Fruit fly (Drosophila melanogaster) whole organism, prepupa: ENCODE measurements around the gene CG7115.

Experiments
- Blimp-1 ChIP-seq: fragments of 200-800 bp; sonication (Bioruptor generic); optimal IDR thresholded peaks from 3 replicates; lab custom pipeline; 2017; ENCODE audit warnings: missing biosample characterization, missing genetic modification characterization, mild to moderate bottlenecking, moderate library complexity, missing genetic modification reagents
- CG10631 ChIP-seq: fragments of 200-800 bp; sonication (Bioruptor generic); optimal IDR thresholded peaks from 2 replicates; lab custom pipeline; 2016; ENCODE audit warnings: missing biosample characterization, missing genetic modification characterization
- CG10669 ChIP-seq: fragments of 200-800 bp; sonication (Bioruptor generic); optimal IDR thresholded peaks from 3 replicates; lab custom pipeline; 2018; ENCODE audit warnings: missing biosample characterization, mild to moderate bottlenecking, missing genetic modification characterization, moderate library complexity
- CG11294 ChIP-seq: fragments of 200-800 bp; sonication (Bioruptor generic); IDR thresholded peaks from 2 replicates; pipeline ENCODE4 v1.3.6; 2022; ENCODE audit warnings: missing biosample characterization, missing genetic modification characterization
- CG11762 ChIP-seq: fragments of 200-800 bp; sonication (Bioruptor generic); optimal IDR thresholded peaks from 3 replicates; lab custom pipeline; 2016; ENCODE audit warnings: missing biosample characterization, missing genetic modification characterization; ENCODE audit not compliant: insufficient read depth
- CG11902 ChIP-seq: fragments of 200-800 bp; sonication (Bioruptor generic); optimal IDR thresholded peaks from 3 replicates; lab custom pipeline; 2016; ENCODE audit warnings: missing biosample characterization, missing genetic modification characterization
- CG15336 ChIP-seq: fragments of 200-800 bp; sonication (Bioruptor generic); IDR thresholded peaks from 2 replicates; pipeline ENCODE4 v1.3.6; 2022; ENCODE audit warnings: missing biosample characterization, missing genetic modification characterization
- CG1621 ChIP-seq: fragments of 200-800 bp; sonication (Bioruptor generic); optimal IDR thresholded peaks from 3 replicates; lab custom pipeline; 2018; ENCODE audit warnings: missing biosample characterization, mild to moderate bottlenecking, missing genetic modification characterization
- CG16779 ChIP-seq: fragments of 200-800 bp; sonication (Bioruptor generic); optimal IDR thresholded peaks from 3 replicates; lab custom pipeline; 2017; ENCODE audit warnings: missing biosample characterization, mild to moderate bottlenecking, missing genetic modification characterization
- CG31627 ChIP-seq: fragments of 200-800 bp; sonication (Bioruptor generic); optimal IDR thresholded peaks from 3 replicates; lab custom pipeline; 2016; ENCODE audit warnings: missing biosample characterization, missing genetic modification characterization
- CG32006 ChIP-seq: fragments of 200-800 bp; sonication (Bioruptor generic); optimal IDR thresholded peaks from 3 replicates; lab custom pipeline; 2017; ENCODE audit warnings: missing biosample characterization, mild to moderate bottlenecking, missing genetic modification characterization
- CG34406 ChIP-seq: fragments of 200-800 bp; sonication (Bioruptor generic); optimal IDR thresholded peaks from 3 replicates; lab custom pipeline; 2016; ENCODE audit warnings: missing biosample characterization, missing genetic modification characterization
- CG3919 ChIP-seq: fragments of 200-800 bp; sonication (Bioruptor generic); optimal IDR thresholded peaks from 3 replicates; lab custom pipeline; 2016; ENCODE audit warnings: missing biosample characterization, missing genetic modification characterization
- CG4318 ChIP-seq: fragments of 200-800 bp; sonication (Bioruptor generic); optimal IDR thresholded peaks from 3 replicates; lab custom pipeline; 2017; ENCODE audit warnings: missing biosample characterization, mild to moderate bottlenecking, missing genetic modification characterization
- CG6163 ChIP-seq: fragments of 200-800 bp; sonication (Bioruptor generic); IDR thresholded peaks from 3 replicates; pipeline ENCODE4 v1.3.6; 2022; ENCODE audit warnings: missing biosample characterization, missing genetic modification characterization
- CG6276 ChIP-seq: fragments of 200-800 bp; sonication (Bioruptor generic); optimal IDR thresholded peaks from 2 replicates; lab custom pipeline; 2017; ENCODE audit warnings: missing biosample characterization, mild to moderate bottlenecking, missing genetic modification characterization
- CG6792 ChIP-seq: fragments of 200-800 bp; sonication (Bioruptor generic); optimal IDR thresholded peaks from 3 replicates; lab custom pipeline; 2016; ENCODE audit warnings: missing biosample characterization, missing genetic modification characterization
- CG6854 ChIP-seq: fragments of 200-800 bp; sonication (Bioruptor generic); optimal IDR thresholded peaks from 2 replicates; lab custom pipeline; 2017; ENCODE audit warnings: missing biosample characterization, mild to moderate bottlenecking, missing genetic modification characterization
- CG7368 ChIP-seq: fragments of 200-800 bp; sonication (Bioruptor generic); optimal IDR thresholded peaks from 3 replicates; lab custom pipeline; 2016; ENCODE audit warnings: missing biosample characterization, missing genetic modification characterization
- CG8119 ChIP-seq: fragments of 200-800 bp; sonication (Bioruptor generic); IDR thresholded peaks from 3 replicates; pipeline ENCODE4 v1.3.6; 2022; ENCODE audit warnings: missing biosample characterization, missing genetic modification characterization
- CG8319 ChIP-seq: fragments of 200-800 bp; sonication (Bioruptor generic); optimal IDR thresholded peaks from 3 replicates; lab custom pipeline; 2016; ENCODE audit warnings: missing biosample characterization, missing genetic modification characterization
- CG8632 ChIP-seq: fragments of 200-800 bp; sonication (Bioruptor generic); optimal IDR thresholded peaks from 3 replicates; lab custom pipeline; 2016; ENCODE audit warnings: missing biosample characterization, missing genetic modification characterization
- CG9139 ChIP-seq: fragments of 200-800 bp; sonication (Bioruptor generic); optimal IDR thresholded peaks from 3 replicates; lab custom pipeline; 2017; ENCODE audit warnings: missing biosample characterization, mild to moderate bottlenecking, missing genetic modification characterization
- Eip75B ChIP-seq: fragments of 200-800 bp; sonication (Bioruptor generic); optimal IDR thresholded peaks from 3 replicates; lab custom pipeline; 2016; ENCODE audit warnings: missing biosample characterization, missing genetic modification characterization
- Ets21C ChIP-seq: fragments of 200-800 bp; sonication (Bioruptor generic); optimal IDR thresholded peaks from 3 replicates; lab custom pipeline; 2016; ENCODE audit warnings: missing biosample characterization, missing genetic modification characterization
- Ets96B ChIP-seq: fragments of 200-800 bp; optimal IDR thresholded peaks from 2 replicates; lab custom pipeline; 2019; ENCODE audit warnings: missing biosample characterization, mild to moderate bottlenecking, missing genetic modification characterization, moderate library complexity
- Gug ChIP-seq: fragments of 200-800 bp; sonication (Bioruptor generic); IDR thresholded peaks from 2 replicates; pipeline ENCODE4 v1.3.6; 2022; ENCODE audit warnings: missing biosample characterization, missing genetic modification characterization
- Hr4 ChIP-seq: fragments of 200-800 bp; sonication (Bioruptor generic); optimal IDR thresholded peaks from 3 replicates; lab custom pipeline; 2016; ENCODE audit warnings: missing biosample characterization, missing genetic modification characterization
- Met ChIP-seq: fragments of 200-800 bp; sonication (Bioruptor generic); optimal IDR thresholded peaks from 3 replicates; lab custom pipeline; 2016; ENCODE audit warnings: missing biosample characterization, missing genetic modification characterization
- OdsH ChIP-seq: fragments of 200-800 bp; sonication (Bioruptor generic); optimal IDR thresholded peaks from 3 replicates; lab custom pipeline; 2016; ENCODE audit warnings: missing biosample characterization, missing genetic modification characterization
- Smox ChIP-seq: fragments of 200-800 bp; sonication (Bioruptor generic); optimal IDR thresholded peaks from 3 replicates; lab custom pipeline; 2016; ENCODE audit warnings: missing biosample characterization, missing genetic modification characterization
- Sox14 ChIP-seq: fragments of 200-800 bp; sonication (Bioruptor generic); optimal IDR thresholded peaks from 3 replicates; lab custom pipeline; 2016; ENCODE audit warnings: missing biosample characterization, missing genetic modification characterization
- acj6 ChIP-seq: fragments of 200-800 bp; sonication (Bioruptor generic); optimal IDR thresholded peaks from 3 replicates; lab custom pipeline; 2016; ENCODE audit warnings: missing biosample characterization, missing genetic modification characterization
- dac ChIP-seq: fragments of 200-800 bp; sonication (Bioruptor generic); optimal IDR thresholded peaks from 2 replicates; lab custom pipeline; 2017; ENCODE audit warnings: missing biosample characterization, mild to moderate bottlenecking, missing genetic modification characterization
- dsx ChIP-seq: fragments of 200-800 bp; optimal IDR thresholded peaks from 3 replicates; lab custom pipeline; 2019; ENCODE audit warnings: missing biosample characterization, mild to moderate bottlenecking, missing genetic modification characterization, moderate library complexity; ENCODE audit not compliant: poor library complexity, severe bottlenecking
- eg ChIP-seq: fragments of 200-800 bp; sonication (Bioruptor generic); IDR thresholded peaks from 3 replicates; pipeline ENCODE4 v1.3.6; 2022; ENCODE audit warnings: missing biosample characterization, missing genetic modification characterization
- esn ChIP-seq: fragments of 200-800 bp; sonication (Bioruptor generic); optimal IDR thresholded peaks from 2 replicates; lab custom pipeline; 2016; ENCODE audit warnings: missing biosample characterization, mild to moderate bottlenecking, missing genetic modification characterization, moderate library complexity
- fd59A ChIP-seq: fragments of 200-800 bp; sonication (Bioruptor generic); optimal IDR thresholded peaks from 2 replicates; lab custom pipeline; 2017; ENCODE audit warnings: missing biosample characterization, mild to moderate bottlenecking, missing genetic modification characterization, missing genetic modification reagents
- fd85E ChIP-seq: fragments of 200-800 bp; sonication (Bioruptor generic); optimal IDR thresholded peaks from 3 replicates; lab custom pipeline; 2016; ENCODE audit warnings: missing biosample characterization, missing genetic modification characterization
- lz ChIP-seq: fragments of 200-800 bp; sonication (Bioruptor generic); optimal IDR thresholded peaks from 3 replicates; lab custom pipeline; 2016; ENCODE audit warnings: missing biosample characterization, missing genetic modification characterization
- net ChIP-seq: fragments of 200-800 bp; sonication (Bioruptor generic); optimal IDR thresholded peaks from 3 replicates; lab custom pipeline; 2016; ENCODE audit warnings: missing biosample characterization, missing genetic modification characterization
- pdm3 ChIP-seq: fragments of 200-800 bp; sonication (Bioruptor generic); optimal IDR thresholded peaks from 3 replicates; lab custom pipeline; 2016; ENCODE audit warnings: missing biosample characterization, missing genetic modification characterization
- salr ChIP-seq, 2 experiments: fragments of 200-800 bp; sonication (Bioruptor generic); optimal IDR thresholded peaks; 3 replicates each; lab custom pipeline; 2016 to 2018; ENCODE audit warnings: missing biosample characterization in 2 of 2, missing genetic modification characterization in 2 of 2, mild to moderate bottlenecking in 1 of 2
- spab ChIP-seq: fragments of 200-800 bp; sonication (Bioruptor generic); optimal IDR thresholded peaks from 2 replicates; lab custom pipeline; 2017; ENCODE audit warnings: missing biosample characterization, mild to moderate bottlenecking, missing genetic modification characterization, missing genetic modification reagents
- ss ChIP-seq, 2 experiments: fragments of 200-800 bp; sonication (Bioruptor generic); optimal IDR thresholded peaks; 2 replicates in 1 of 2; 3 replicates in 1 of 2; lab custom pipeline; 2017 to 2018; ENCODE audit warnings: mild to moderate bottlenecking in 2 of 2, missing biosample characterization in 2 of 2, missing genetic modification characterization in 2 of 2, moderate library complexity in 1 of 2
- svp ChIP-seq: fragments of 200-800 bp; sonication (Bioruptor generic); peaks from one replicate; lab custom pipeline; 2016; ENCODE audit warnings: missing biosample characterization, missing genetic modification characterization
- topi ChIP-seq: fragments of 200-800 bp; sonication (Bioruptor generic); optimal IDR thresholded peaks from 3 replicates; lab custom pipeline; 2016; ENCODE audit warnings: missing biosample characterization, missing genetic modification characterization

The CG7115 gene

dm6 chr2L:7781165-7781564, 39.8 kb upstream of the CG7115 start, which contains the start of gene CG7164:
CG7164 (plus strand) TSS chr2L:7781465.
- TF ChIP-seq CG8119 (no peak), Eip75B (no peak), CG34406 (GFP tag; lab: Kevin White, UChicago) (no peak), svp (GFP tag; lab: Kevin White, UChicago) (no peak), Ets21C (GFP tag; lab: Kevin White, UChicago) (no peak), CG6854 (GFP tag; lab: Kevin White, UChicago) (no peak), CG8632 (GFP tag; lab: Kevin White, UChicago) (no peak), CG6163 (GFP tag; lab: Robert Waterston, UW) (no peak), CG32006 (GFP tag; lab: Kevin White, UChicago) (no peak), CG31627 (GFP tag; lab: Kevin White, UChicago) (no peak), Hr4 (GFP tag; lab: Kevin White, UChicago) (no peak), CG6792 (GFP tag; lab: Kevin White, UChicago) (no peak), topi (no peak), CG11294 (no peak), lz (GFP tag; lab: Kevin White, UChicago) (no peak)

DNA sequence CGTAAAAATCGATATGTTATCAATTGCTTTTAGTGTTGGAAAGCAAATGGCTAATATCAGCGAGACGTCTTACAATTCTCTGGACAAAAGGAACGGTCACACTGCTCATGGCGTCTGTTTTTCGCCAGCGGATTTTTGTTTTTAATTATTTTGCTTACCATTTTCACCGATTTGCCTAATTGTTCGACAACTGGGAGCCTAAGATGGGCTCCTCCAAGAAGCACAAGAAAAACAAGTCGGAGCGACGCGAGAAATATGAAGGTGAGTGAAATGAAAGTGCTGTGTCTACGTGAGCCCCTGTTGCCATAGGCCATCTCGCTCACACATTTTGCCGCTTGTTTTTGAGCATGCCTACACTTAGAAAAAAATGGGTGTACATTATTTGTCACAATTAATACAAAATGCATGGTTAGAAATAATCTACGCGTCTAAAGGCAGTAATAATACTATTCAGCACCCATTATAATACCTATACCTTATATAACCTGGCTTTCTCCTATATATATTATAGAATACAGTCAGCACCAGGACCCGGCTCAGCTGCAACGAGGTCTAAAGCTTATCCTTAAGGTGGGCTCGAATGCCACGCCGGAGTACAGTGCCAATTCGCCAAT, 38.1 kb upstream of the CG7115 start, which contains the start of gene Brd7-9:
Gene Brd7-9 (plus strand): TSS at position 78 of the 614 bp plus-strand sequence.
- TF ChIP-seq CG3919 (peak; percentile 85), CG16779 (peak; percentile 50), topi (peak; percentile 77), CG11902 (GFP tag; lab: Kevin White, UChicago) (peak; percentile 40), CG10669 (GFP tag; lab: Kevin White, UChicago) (peak; percentile 75), OdsH (GFP tag; lab: Kevin White, UChicago) (peak; percentile 67), Hr4 (GFP tag; lab: Kevin White, UChicago) (peak; percentile 75), CG9139 (GFP tag; lab: Kevin White, UChicago) (no peak), lz (GFP tag; lab: Kevin White, UChicago) (peak; percentile 71), Ets96B (tag; lab: Kevin White, UChicago) (peak; percentile 72), pdm3 (GFP tag; lab: Kevin White, UChicago) (peak; percentile 72), Blimp-1 (GFP tag; lab: Kevin White, UChicago) (no peak), Gug (GFP tag; lab: Robert Waterston, UW) (peak; percentile 67), CG11294 (peak; percentile 73), CG7368 (GFP tag; lab: Kevin White, UChicago) (peak; percentile 73), CG4318 (GFP tag; lab: Kevin White, UChicago) (peak; percentile 3), fd59A (GFP tag; lab: Kevin White, UChicago) (peak; percentile 43), CG6276 (GFP tag; lab: Kevin White, UChicago) (no peak), svp (GFP tag; lab: Kevin White, UChicago) (peak; percentile 85), CG1621 (tag; lab: Kevin White, UChicago) (peak; percentile 36), ss (GFP tag; optimal IDR thresholded peaks at IDR 0.05; lab: Kevin White, UChicago) (no peak), spab (GFP tag; lab: Kevin White, UChicago) (peak; percentile 50), CG6854 (GFP tag; lab: Kevin White, UChicago) (no peak), Sox14 (GFP tag; lab: Kevin White, UChicago) (peak; percentile 74), esn (GFP tag; lab: Kevin White, UChicago) (peak; percentile 80), salr (GFP tag; optimal IDR thresholded peaks at IDR 0.05; lab: Kevin White, UChicago) (peak in 1 of 2 experiments; percentile 28), acj6 (GFP tag; lab: Kevin White, UChicago) (peak; percentile 71), CG31627 (GFP tag; lab: Kevin White, UChicago) (peak; percentile 70), Met (GFP tag; lab: Kevin White, UChicago) (peak; percentile 86), CG6792 (GFP tag; lab: Kevin White, UChicago) (peak; percentile 67), CG32006 (GFP tag; lab: Kevin White, UChicago) (peak; percentile 77), fd85E (GFP tag; lab: Kevin White, UChicago) (peak; percentile 58), CG11762 (peak; percentile 66), CG8319 (peak; percentile 18), CG15336 (GFP tag; lab: Robert Waterston, UW) (peak; percentile 93), dac (GFP tag; lab: Kevin White, UChicago) (no peak), eg (GFP tag; lab: Robert Waterston, UW) (peak; percentile 92), net (GFP tag; lab: Kevin White, UChicago) (peak; percentile 87), dsx (no peak), Eip75B (peak; percentile 69), CG6163 (GFP tag; lab: Robert Waterston, UW) (peak; percentile 90), Smox (peak; percentile 76), CG10631 (GFP tag; lab: Kevin White, UChicago) (peak; percentile 61), CG8632 (GFP tag; lab: Kevin White, UChicago) (peak; percentile 66)
